Worm (Caenorhabditis elegans) whole organism, L3 larva: ENCODE results near the gene col-163.

ENCODE experiments used
- R02D3.7 ChIP-seq: fragments of 150-350 bp; optimal IDR thresholded peaks from 2 replicates; lab custom pipeline; 2014; ENCODE audit warnings: missing biosample characterization, missing genetic modification characterization
- ZK546.5 ChIP-seq: sonication (generic microtip); optimal IDR thresholded peaks from 2 replicates; lab custom pipeline; 2017; ENCODE audit warnings: missing biosample characterization, missing genetic modification characterization
- aly-2 ChIP-seq: fragments of 150-350 bp; optimal IDR thresholded peaks from 2 replicates; lab custom pipeline; 2014; ENCODE audit warnings: missing biosample characterization, missing genetic modification characterization
- ama-1 ChIP-seq: fragments of 150-350 bp; optimal IDR thresholded peaks from 2 replicates; lab custom pipeline; 2018
- ceh-16 ChIP-seq: sonication (generic microtip); optimal IDR thresholded peaks from 2 replicates; lab custom pipeline; 2017; ENCODE audit warnings: missing biosample characterization, missing genetic modification characterization
- ceh-82 ChIP-seq: fragments of 150-350 bp; optimal IDR thresholded peaks from 2 replicates; lab custom pipeline; 2014; ENCODE audit warnings: missing biosample characterization, missing genetic modification characterization
- ceh-9 ChIP-seq: sonication (generic microtip); optimal IDR thresholded peaks from 2 replicates; lab custom pipeline; 2018; ENCODE audit warnings: missing biosample characterization, missing genetic modification characterization
- egl-5 ChIP-seq: fragments of 150-350 bp; optimal IDR thresholded peaks from 2 replicates; lab custom pipeline; 2017; ENCODE audit warnings: missing biosample characterization, missing genetic modification reagents, missing genetic modification characterization, inconsistent platforms
- elt-1 ChIP-seq: fragments of 150-350 bp; optimal IDR thresholded peaks from 2 replicates; lab custom pipeline; 2014; ENCODE audit warnings: missing biosample characterization, missing genetic modification characterization
- elt-2 ChIP-seq: sonication (generic microtip); optimal IDR thresholded peaks from 2 replicates; lab custom pipeline; 2016; ENCODE audit warnings: missing genetic modification reagents, mild to moderate bottlenecking, missing genetic modification characterization, missing compliant biosample characterization
- elt-3 ChIP-seq, 3 experiments: fragments of 150-350 bp in 1 of 3; sonication (generic microtip) in 2 of 3; optimal IDR thresholded peaks; 2 replicates in 2 of 3; 4 replicates in 1 of 3; lab custom pipeline; 2014 to 2017; ENCODE audit warnings: missing biosample characterization in 3 of 3, missing genetic modification characterization in 3 of 3
- fkh-10 ChIP-seq: sonication (generic microtip); optimal IDR thresholded peaks from 2 replicates; lab custom pipeline; 2017; ENCODE audit warnings: missing biosample characterization, missing genetic modification reagents, missing genetic modification characterization
- fkh-2 ChIP-seq: fragments of 150-350 bp; optimal IDR thresholded peaks from 2 replicates; lab custom pipeline; 2014; ENCODE audit warnings: missing biosample characterization, missing genetic modification reagents, missing genetic modification characterization
- fos-1 ChIP-seq: fragments of 150-350 bp; optimal IDR thresholded peaks from 2 replicates; lab custom pipeline; 2014; ENCODE audit warnings: missing biosample characterization, missing genetic modification characterization
- hmg-11 ChIP-seq: sonication (generic microtip); optimal IDR thresholded peaks from 2 replicates; lab custom pipeline; 2016; ENCODE audit warnings: missing genetic modification characterization, missing compliant biosample characterization
- jun-1 ChIP-seq: fragments of 150-350 bp; optimal IDR thresholded peaks from 2 replicates; lab custom pipeline; 2014; ENCODE audit warnings: missing biosample characterization, missing genetic modification reagents, missing genetic modification characterization
- lin-15B ChIP-seq: fragments of 150-350 bp; optimal IDR thresholded peaks from 2 replicates; lab custom pipeline; 2014; ENCODE audit warnings: missing biosample characterization, missing genetic modification characterization
- lin-39 ChIP-seq: fragments of 150-350 bp; optimal IDR thresholded peaks from 2 replicates; lab custom pipeline; 2018; ENCODE audit warnings: missing biosample characterization, missing genetic modification reagents, missing genetic modification characterization
- lsy-12 ChIP-seq: sonication (generic microtip); optimal IDR thresholded peaks from 2 replicates; lab custom pipeline; 2016; ENCODE audit warnings: mild to moderate bottlenecking, missing genetic modification characterization, missing compliant biosample characterization
- nfya-1 ChIP-seq: sonication (generic microtip); optimal IDR thresholded peaks from 2 replicates; lab custom pipeline; 2017; ENCODE audit warnings: missing genetic modification characterization, mild to moderate bottlenecking, missing compliant biosample characterization, antibody characterized with exemption, moderate library complexity; ENCODE audit not compliant: insufficient read depth
- nhr-12 ChIP-seq: fragments of 150-350 bp; optimal IDR thresholded peaks from 2 replicates; lab custom pipeline; 2014; ENCODE audit warnings: missing biosample characterization, missing genetic modification characterization
- nhr-237 ChIP-seq: fragments of 150-350 bp; optimal IDR thresholded peaks from 2 replicates; lab custom pipeline; 2014; ENCODE audit warnings: missing biosample characterization, missing genetic modification characterization
- nhr-25 ChIP-seq: sonication (generic microtip); optimal IDR thresholded peaks from 2 replicates; lab custom pipeline; 2017; ENCODE audit warnings: missing biosample characterization, missing genetic modification characterization
- nhr-28 ChIP-seq: fragments of 150-350 bp; optimal IDR thresholded peaks from 2 replicates; lab custom pipeline; 2014; ENCODE audit warnings: missing biosample characterization, missing genetic modification characterization
- nhr-43 ChIP-seq: sonication (generic microtip); optimal IDR thresholded peaks from 2 replicates; lab custom pipeline; 2016; ENCODE audit warnings: mild to moderate bottlenecking, missing genetic modification characterization, missing compliant biosample characterization; ENCODE audit not compliant: poor library complexity, severe bottlenecking
- nhr-76 ChIP-seq: fragments of 150-350 bp; sonication (generic microtip); optimal IDR thresholded peaks from 5 replicates; lab custom pipeline; 2014; ENCODE audit warnings: missing biosample characterization, missing genetic modification characterization
- pha-4 ChIP-seq: fragments of 150-350 bp; optimal IDR thresholded peaks from 2 replicates; lab custom pipeline; 2014; ENCODE audit warnings: missing biosample characterization, missing genetic modification reagents, missing genetic modification characterization
- pqm-1 ChIP-seq: fragments of 150-350 bp; optimal IDR thresholded peaks from 2 replicates; lab custom pipeline; 2017; ENCODE audit warnings: missing biosample characterization, missing genetic modification characterization, inconsistent platforms
- sea-2 ChIP-seq: fragments of 150-350 bp; sonication (generic microtip); optimal IDR thresholded peaks from 4 replicates; lab custom pipeline; 2014; ENCODE audit warnings: missing biosample characterization, missing genetic modification reagents, missing genetic modification characterization
- skn-1 ChIP-seq: fragments of 150-350 bp; optimal IDR thresholded peaks from 2 replicates; lab custom pipeline; 2014; ENCODE audit warnings: missing biosample characterization, missing genetic modification characterization
- snpc-4 ChIP-seq: fragments of 150-350 bp; optimal IDR thresholded peaks from 2 replicates; lab custom pipeline; 2014; ENCODE audit warnings: missing biosample characterization, missing genetic modification characterization
- tbx-2 ChIP-seq: sonication (generic microtip); optimal IDR thresholded peaks from 2 replicates; lab custom pipeline; 2016; ENCODE audit warnings: mild to moderate bottlenecking, missing genetic modification characterization, missing compliant biosample characterization
- unc-39 ChIP-seq: sonication (generic microtip); optimal IDR thresholded peaks from 4 replicates; lab custom pipeline; 2017; ENCODE audit warnings: missing biosample characterization, missing genetic modification characterization
- zag-1 ChIP-seq: fragments of 150-350 bp; optimal IDR thresholded peaks from 2 replicates; lab custom pipeline; 2014; ENCODE audit warnings: missing biosample characterization, missing genetic modification characterization
- ztf-11 ChIP-seq: fragments of 150-350 bp; optimal IDR thresholded peaks from 2 replicates; lab custom pipeline; 2014; ENCODE audit warnings: missing biosample characterization, missing genetic modification characterization
- ztf-4 ChIP-seq: fragments of 150-350 bp; optimal IDR thresholded peaks from 2 replicates; lab custom pipeline; 2014; ENCODE audit warnings: missing biosample characterization, missing genetic modification characterization

col-163 gene

ce11 chrV:20636855-20637254 is 37.0 kb downstream of the col-163 start, which contains the start of gene ttr-13:
Gene ttr-13 (minus strand): TSS chrV:20636955.
- TF ChIP-seq nhr-237 (tag; lab: Kevin White, UChicago) (no peak), pha-4 (tag; lab: Kevin White, UChicago) (no peak), fkh-2 (tag; lab: Kevin White, UChicago) (no peak), lsy-12 (no peak), sea-2 (GFP tag; lab: Kevin White, UChicago) (no peak), ZK546.5 (tag; lab: Kevin White, UChicago) (no peak), fos-1 (tag; lab: Kevin White, UChicago) (no peak), nhr-12 (tag; lab: Kevin White, UChicago) (no peak), fkh-10 (GFP tag; lab: Kevin White, UChicago) (no peak), elt-2 (tag; lab: Kevin White, UChicago) (no peak), egl-5 (tag; lab: Kevin White, UChicago) (no peak), ztf-4 (tag; lab: Kevin White, UChicago) (no peak), nhr-28 (no peak), lin-39 (no peak), snpc-4 (tag; lab: Kevin White, UChicago) (no peak), ama-1 (lab: Kevin White, UChicago) (no peak)

ce11 chrV:20638344-20638743 is 38.4 kb downstream of the col-163 start, which contains the start of gene Y44A6B.3:
Gene Y44A6B.3 (minus strand): TSS chrV:20638444.
- TF ChIP-seq fkh-10 (GFP tag; lab: Kevin White, UChicago) = no peak
- TF ChIP-seq jun-1 (tag; lab: Kevin White, UChicago) = no peak
- TF ChIP-seq lsy-12 = no peak
- TF ChIP-seq unc-39 (tag; lab: Kevin White, UChicago) = no peak
- TF ChIP-seq nfya-1 (tag; lab: Kevin White, UChicago) = no peak
- no peak for TF ChIP-seq nhr-28
- no peak for TF ChIP-seq aly-2 (tag; lab: Kevin White, UChicago)
- no peak for TF ChIP-seq lin-15B (tag; lab: Kevin White, UChicago)
- no peak for TF ChIP-seq snpc-4 (tag; lab: Kevin White, UChicago)
- no peak for TF ChIP-seq tbx-2 (tag; lab: Kevin White, UChicago)

- no peak for TF ChIP-seq ztf-11 (tag; lab: Kevin White, UChicago)
- no peak for TF ChIP-seq sea-2 (GFP tag; lab: Kevin White, UChicago)
- no peak for TF ChIP-seq ztf-4 (tag; lab: Kevin White, UChicago)
- no peak for TF ChIP-seq jun-1 (tag; lab: Kevin White, UChicago)
- TF ChIP-seq fkh-10 (GFP tag; lab: Kevin White, UChicago) = no peak
- TF ChIP-seq pqm-1 = no peak
- TF ChIP-seq lsy-12 = no peak
- no peak for TF ChIP-seq skn-1 (tag; lab: Kevin White, UChicago)
- no peak for TF ChIP-seq elt-3 (tag; optimal IDR thresholded peaks at IDR 0.05; lab: Kevin White, UChicago)
- TF ChIP-seq nhr-12 (tag; lab: Kevin White, UChicago) = no peak
- no peak for TF ChIP-seq nhr-76
- no peak for TF ChIP-seq nhr-28
- no peak for TF ChIP-seq fkh-2 (tag; lab: Kevin White, UChicago)
Observed at ce11 chrV:20639294-20639693, 39.4 kb downstream of the col-163 start, which contains the start of gene srxa-14. Gene srxa-14 (plus strand): TSS chrV:20639594.

- TF ChIP-seq elt-1 (tag; lab: Kevin White, UChicago) (no peak), fkh-2 (tag; lab: Kevin White, UChicago) (no peak), ceh-16 (no peak)
Observed at ce11 chrV:20641896-20642295, 42.0 kb downstream of the col-163 start, which contains the start of gene srxa-15. Gene srxa-15 (plus strand): TSS chrV:20642196.

ce11 chrV:20645479-20645878 is 45.6 kb downstream of the col-163 start:
- TF ChIP-seq elt-1 (tag; lab: Kevin White, UChicago) (no peak), ceh-82 (tag; lab: Kevin White, UChicago) (no peak), fkh-10 (GFP tag; lab: Kevin White, UChicago) (no peak), nhr-25 (no peak), lin-15B (tag; lab: Kevin White, UChicago) (no peak), lin-39 (no peak), fkh-2 (tag; lab: Kevin White, UChicago) (no peak), zag-1 (tag; lab: Kevin White, UChicago) (no peak), aly-2 (tag; lab: Kevin White, UChicago) (no peak), jun-1 (tag; lab: Kevin White, UChicago) (no peak), nhr-237 (tag; lab: Kevin White, UChicago) (no peak), nhr-43 (tag; lab: Kevin White, UChicago) (no peak), sea-2 (GFP tag; lab: Kevin White, UChicago) (no peak), hmg-11 (tag; lab: Kevin White, UChicago) (no peak), ama-1 (lab: Kevin White, UChicago) (no peak), pha-4 (tag; lab: Kevin White, UChicago) (no peak), nhr-28 (no peak), ceh-9 (tag; lab: Kevin White, UChicago) (no peak), R02D3.7 (no peak), snpc-4 (tag; lab: Kevin White, UChicago) (no peak)
